Fruit fly (Drosophila melanogaster) whole organism, pupa: ENCODE measurements around the gene CG33158.

ENCODE experiments used
- CG10348 ChIP-seq: fragments of 200-800 bp; sonication (Bioruptor generic); IDR thresholded peaks from 2 replicates; pipeline ENCODE4 v1.3.6; 2022; ENCODE audit warnings: missing biosample characterization, missing genetic modification characterization
- CG12605 ChIP-seq: fragments of 200-800 bp; sonication (Bioruptor generic); IDR thresholded peaks from 2 replicates; pipeline ENCODE4 v1.3.6; 2022; ENCODE audit warnings: missing biosample characterization, missing genetic modification characterization
- CG13204 ChIP-seq: fragments of 200-800 bp; sonication (Bioruptor generic); optimal IDR thresholded peaks from 2 replicates; lab custom pipeline; 2018; ENCODE audit warnings: missing biosample characterization, mild to moderate bottlenecking, missing genetic modification characterization, moderate library complexity
- CG14655 ChIP-seq: fragments of 200-800 bp; sonication (Bioruptor generic); optimal IDR thresholded peaks from 3 replicates; lab custom pipeline; 2017; ENCODE audit warnings: mild to moderate bottlenecking, missing biosample characterization, missing genetic modification reagents, missing genetic modification characterization
- CG15710 ChIP-seq: fragments of 200-800 bp; sonication (Bioruptor generic); optimal IDR thresholded peaks from 2 replicates; lab custom pipeline; 2018; ENCODE audit warnings: missing biosample characterization, mild to moderate bottlenecking, missing genetic modification characterization, moderate library complexity
- CG17806 ChIP-seq: fragments of 200-800 bp; sonication (Bioruptor generic); optimal IDR thresholded peaks from 2 replicates; lab custom pipeline; 2018; ENCODE audit warnings: missing biosample characterization, mild to moderate bottlenecking, missing genetic modification characterization, moderate library complexity
- CG32121 ChIP-seq: fragments of 200-800 bp; sonication (Bioruptor generic); IDR thresholded peaks from 2 replicates; pipeline ENCODE4 v1.3.6; 2022; ENCODE audit warnings: missing biosample characterization, missing genetic modification characterization
- CG34367 ChIP-seq: fragments of 200-800 bp; sonication (Bioruptor generic); optimal IDR thresholded peaks from 2 replicates; lab custom pipeline; 2018; ENCODE audit warnings: missing biosample characterization, mild to moderate bottlenecking, missing genetic modification characterization
- CG4496 ChIP-seq: fragments of 200-800 bp; sonication (Bioruptor generic); IDR thresholded peaks from 3 replicates; pipeline ENCODE4 v1.3.6; 2022; ENCODE audit warnings: missing biosample characterization, missing genetic modification characterization
- CG8159 ChIP-seq: fragments of 200-800 bp; sonication (Bioruptor generic); optimal IDR thresholded peaks from 3 replicates; lab custom pipeline; 2018; ENCODE audit warnings: missing biosample characterization, mild to moderate bottlenecking, missing genetic modification characterization, moderate library complexity
- CG8301 ChIP-seq: fragments of 200-800 bp; sonication (Bioruptor generic); optimal IDR thresholded peaks from 2 replicates; lab custom pipeline; 2018; ENCODE audit warnings: missing biosample characterization, mild to moderate bottlenecking, missing genetic modification characterization
- CG9948 ChIP-seq: fragments of 200-800 bp; sonication (Bioruptor generic); optimal IDR thresholded peaks from 2 replicates; lab custom pipeline; 2018; ENCODE audit warnings: missing biosample characterization, mild to moderate bottlenecking, missing genetic modification characterization, moderate library complexity
- D1 ChIP-seq: fragments of 200-800 bp; sonication (Bioruptor generic); optimal IDR thresholded peaks from 2 replicates; lab custom pipeline; 2018; ENCODE audit warnings: missing biosample characterization, mild to moderate bottlenecking, missing genetic modification characterization, moderate library complexity
- EcR ChIP-seq: fragments of 200-800 bp; sonication (Bioruptor generic); optimal IDR thresholded peaks from 3 replicates; lab custom pipeline; 2019; ENCODE audit warnings: missing biosample characterization, missing genetic modification characterization, mild to moderate bottlenecking, moderate library complexity, missing genetic modification reagents
- Ets98B ChIP-seq: fragments of 200-800 bp; sonication (Bioruptor generic); IDR thresholded peaks from 2 replicates; pipeline ENCODE4 v1.3.6; 2022; ENCODE audit warnings: missing biosample characterization, missing genetic modification characterization
- Pif1A ChIP-seq: fragments of 200-800 bp; sonication (Bioruptor generic); optimal IDR thresholded peaks from 3 replicates; lab custom pipeline; 2016; ENCODE audit warnings: missing biosample characterization, missing genetic modification characterization
- Pif1B ChIP-seq: fragments of 200-800 bp; sonication (Bioruptor generic); optimal IDR thresholded peaks from 3 replicates; lab custom pipeline; 2016; ENCODE audit warnings: missing biosample characterization, missing genetic modification characterization
- Snoo ChIP-seq: fragments of 200-800 bp; sonication (Bioruptor generic); optimal IDR thresholded peaks from 3 replicates; lab custom pipeline; 2017; ENCODE audit warnings: missing biosample characterization, mild to moderate bottlenecking, missing genetic modification characterization, inconsistent platforms
- fd96Ca ChIP-seq: fragments of 200-800 bp; sonication (Bioruptor generic); IDR thresholded peaks from 3 replicates; pipeline ENCODE4 v1.3.6; 2022; ENCODE audit warnings: missing biosample characterization, missing genetic modification characterization
- gl ChIP-seq: fragments of 200-800 bp; sonication (Bioruptor generic); optimal IDR thresholded peaks from 2 replicates; lab custom pipeline; 2018; ENCODE audit warnings: missing biosample characterization, mild to moderate bottlenecking, missing genetic modification characterization
- rn ChIP-seq: fragments of 200-800 bp; sonication (Bioruptor generic); IDR thresholded peaks from 2 replicates; pipeline ENCODE4 v1.3.6; 2022; ENCODE audit warnings: missing biosample characterization, missing genetic modification characterization

The CG33158 gene

DNA sequence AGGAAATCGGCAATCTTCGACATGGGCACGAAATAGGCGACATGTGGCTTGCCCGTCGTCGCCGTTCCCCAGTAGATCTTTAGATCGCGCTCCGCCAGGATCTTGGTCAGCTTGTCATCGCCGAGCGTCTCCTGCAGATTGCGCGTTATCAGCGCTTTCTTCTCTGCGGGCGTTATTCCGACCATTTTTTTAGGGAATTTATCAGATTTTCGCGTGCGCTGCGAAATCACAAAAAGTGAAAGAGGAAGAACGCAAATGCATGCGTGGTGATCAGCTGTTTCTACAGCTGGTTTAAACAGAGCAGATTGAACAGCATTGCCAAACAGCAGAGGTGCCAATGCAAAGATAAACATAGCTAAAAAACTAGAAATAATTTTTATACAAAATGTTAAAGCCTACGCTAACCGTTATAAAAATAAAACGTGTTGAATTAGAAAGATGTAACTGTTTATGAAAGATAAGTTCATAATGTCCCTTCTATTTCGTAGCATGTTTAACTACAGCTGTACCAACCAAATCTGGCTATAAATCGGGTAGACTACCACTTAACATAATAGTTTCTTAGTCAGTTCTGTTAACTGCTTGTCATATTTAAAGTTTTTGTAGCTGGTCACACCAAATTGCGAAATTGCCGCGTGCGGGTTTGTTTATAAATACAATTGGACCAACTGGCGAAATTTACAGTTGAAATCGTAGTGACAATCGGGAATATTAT lies at the start of gene CG33158, which contains the start of gene TyrRS:
TSS of gene CG33158 (plus strand) at position 539 of the 715 bp plus-strand sequence.
TSS of gene TyrRS (minus strand) at position 244 of the 715 bp plus-strand sequence.
- TF ChIP-seq D1 (no peak), CG32121 (no peak), rn (no peak), CG34367 (tag; lab: Kevin White, UChicago) (no peak), CG17806 (tag; lab: Kevin White, UChicago) (no peak), CG14655 (GFP tag; lab: Kevin White, UChicago) (no peak)
- TF ChIP-seq, all 21 proteins: peak for 0

DNA sequence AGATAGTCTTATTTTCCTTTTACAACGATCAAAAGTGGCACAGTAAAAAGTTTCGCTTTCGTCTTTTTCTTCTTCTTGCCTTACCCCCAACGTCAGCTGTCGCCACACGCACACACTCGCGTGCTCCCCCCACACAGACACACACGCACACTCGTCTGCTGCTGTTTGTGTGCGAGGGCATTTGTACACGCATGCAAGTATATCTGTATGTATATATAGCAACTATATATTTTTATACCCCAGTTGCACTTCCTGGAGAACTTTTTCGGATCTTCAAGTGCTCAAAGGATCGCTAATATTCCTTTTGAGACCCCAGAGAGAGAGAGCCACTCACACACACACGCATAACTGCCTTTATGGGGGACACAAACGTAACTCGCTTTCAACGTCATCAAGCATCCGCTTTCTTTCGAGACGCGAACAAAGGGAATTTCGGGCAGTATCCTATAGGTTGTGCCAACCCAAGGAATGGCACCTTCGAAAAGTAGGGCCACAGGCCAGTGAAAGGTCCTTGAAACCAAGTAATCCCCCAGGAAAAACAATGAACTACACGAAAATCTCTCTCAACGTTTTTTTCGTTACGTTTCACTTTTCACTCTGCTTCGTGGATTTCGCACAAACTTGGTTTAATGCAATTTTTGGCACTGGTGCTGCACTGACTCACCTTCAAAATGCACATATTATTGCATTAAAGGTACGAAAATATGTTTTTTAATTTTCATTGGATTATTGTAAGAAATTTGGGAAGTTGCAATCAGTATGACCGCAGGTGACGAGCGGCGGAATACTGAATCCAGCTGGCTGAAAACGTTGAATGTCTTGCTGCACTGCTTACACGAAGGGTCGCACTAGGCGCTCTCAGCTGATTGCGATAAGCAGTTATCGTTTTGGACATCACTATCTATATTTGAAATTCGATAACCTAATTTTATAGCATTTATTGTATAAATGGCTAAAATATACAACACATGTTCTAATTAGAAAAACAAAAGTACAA lies 41.3 kb upstream of the CG33158 start, which contains the start of gene roq:
TSS of gene roq (minus strand) at position 799 of the 997 bp plus-strand sequence.
- TF ChIP-seq gl (peak; percentile 11), Ets98B (GFP tag; lab: Robert Waterston, UW) (no peak), CG32121 (no peak), CG9948 (tag; lab: Kevin White, UChicago) (no peak), CG15710 (tag; lab: Kevin White, UChicago) (no peak), EcR (GFP tag; lab: Kevin White, UChicago) (peak; percentile 29), fd96Ca (GFP tag; lab: Robert Waterston, UW) (no peak), CG12605 (GFP tag; lab: Robert Waterston, UW) (peak; percentile 16; the same call in 1 of the 2 replicates), CG34367 (tag; lab: Kevin White, UChicago) (no peak), CG17806 (tag; lab: Kevin White, UChicago) (no peak)

DNA sequence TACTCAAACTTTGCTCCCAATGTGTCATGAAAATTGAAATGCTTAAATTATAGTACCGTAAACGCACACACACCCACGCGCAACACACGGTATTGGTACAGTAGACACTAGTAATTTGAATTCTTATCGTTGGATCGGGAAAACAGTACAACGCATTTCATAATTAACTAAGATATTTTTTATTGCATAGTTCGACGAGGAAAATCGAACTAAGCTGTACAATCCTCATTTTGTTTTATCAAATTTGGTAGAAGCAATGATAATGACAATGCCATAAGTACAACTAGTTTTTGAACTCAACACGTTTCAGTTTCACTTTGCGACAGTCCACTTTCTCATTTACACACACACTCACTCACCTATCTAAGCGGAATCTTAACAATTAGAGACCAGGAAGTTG lies 38.6 kb upstream of the CG33158 start:
- TF ChIP-seq CG4496 (GFP tag; lab: Robert Waterston, UW) (no peak), CG8301 (peak; percentile 21)

dm6 chr3L:16381184-16381797 lies 38.1 kb upstream of the CG33158 start, which contains the start of gene Agpat4:
Gene Agpat4, minus strand, starts transcription at chr3L:16381570.
- TF ChIP-seq rn (no peak), CG17806 (tag; lab: Kevin White, UChicago) (no peak), D1 (no peak), EcR (GFP tag; lab: Kevin White, UChicago) (no peak), CG34367 (tag; lab: Kevin White, UChicago) (no peak), CG8301 (no peak), Pif1A (GFP tag; lab: Kevin White, UChicago) (no peak), CG4496 (GFP tag; lab: Robert Waterston, UW) (no peak), CG12605 (GFP tag; lab: Robert Waterston, UW) (no peak), CG8159 (no peak)

dm6 chr3L:16383056-16383455 lies 36.3 kb upstream of the CG33158 start:
- TF ChIP-seq CG32121 (no peak), Pif1B (GFP tag; lab: Kevin White, UChicago) (no peak), CG15710 (tag; lab: Kevin White, UChicago) (no peak)

- peak; percentile 40; the same call in 1 of the 3 replicates for TF ChIP-seq fd96Ca (GFP tag; lab: Robert Waterston, UW)
- TF ChIP-seq CG34367 (tag; lab: Kevin White, UChicago), result no peak
- no peak for TF ChIP-seq CG32121
- TF ChIP-seq CG8301, result peak; percentile 12
- no peak for TF ChIP-seq CG13204 (GFP tag; lab: Kevin White, UChicago)
- no peak for TF ChIP-seq CG10348 (GFP tag; lab: Robert Waterston, UW)
- no peak for TF ChIP-seq CG17806 (tag; lab: Kevin White, UChicago)
- TF ChIP-seq Snoo (tag; lab: Kevin White, UChicago), result no peak
- no peak for TF ChIP-seq CG15710 (tag; lab: Kevin White, UChicago)
- no peak for TF ChIP-seq CG9948 (tag; lab: Kevin White, UChicago)
- TF ChIP-seq Pif1A (GFP tag; lab: Kevin White, UChicago), result no peak
- peak; percentile 41; the same call in 1 of the 3 replicates for TF ChIP-seq CG4496 (GFP tag; lab: Robert Waterston, UW)
- TF ChIP-seq CG8159, result no peak
- TF ChIP-seq EcR (GFP tag; lab: Kevin White, UChicago), result no peak
- TF ChIP-seq D1, result no peak
- TF ChIP-seq gl, result peak; percentile 18
- no peak for TF ChIP-seq CG14655 (GFP tag; lab: Kevin White, UChicago)
- TF ChIP-seq CG12605 (GFP tag; lab: Robert Waterston, UW), result peak; percentile 37; the same call in 1 of the 2 replicates
- no peak for TF ChIP-seq Pif1B (GFP tag; lab: Kevin White, UChicago)
- TF ChIP-seq rn, result no peak
- TF ChIP-seq Ets98B (GFP tag; lab: Robert Waterston, UW), result 0 out of 2 replicates have a peak, but pooled peaks have one; percentile 32
These were observed 35.2 kb upstream of the CG33158 start for dm6 chr3L:16384145-16384705.
